Worm (Caenorhabditis elegans) whole organism, L4 larva: Measurements from ENCODE around the gene nlp-55.

Experiments
- F26F4.8 ChIP-seq: fragments of 200-800 bp; sonication (Bioruptor generic); conservative IDR thresholded peaks from 2 replicates; pipeline ENCODE4 v1.3.6; 2022; ENCODE audit warnings: missing genetic modification characterization, missing compliant biosample characterization
- T20F7.1 ChIP-seq: fragments of 200-800 bp; sonication (Bioruptor generic); optimal IDR thresholded peaks from 2 replicates; lab custom pipeline; 2018; ENCODE audit warnings: mild to moderate bottlenecking, missing genetic modification characterization, missing compliant biosample characterization
- T26A8.4 ChIP-seq: fragments of 200-800 bp; sonication (Bioruptor generic); IDR thresholded peaks from 2 replicates; pipeline ENCODE4 v1.3.6; 2022; ENCODE audit warnings: missing genetic modification characterization, missing compliant biosample characterization
- Y48G9A.11 ChIP-seq: fragments of 200-800 bp; sonication (Bioruptor generic); IDR thresholded peaks from 2 replicates; pipeline ENCODE4 v1.3.6; 2022; ENCODE audit warnings: missing genetic modification reagents, missing genetic modification characterization, missing compliant biosample characterization
- Y75B8A.6 ChIP-seq: fragments of 200-800 bp; sonication (Bioruptor generic); IDR thresholded peaks from 2 replicates; pipeline ENCODE4 v1.3.6; 2022; ENCODE audit warnings: missing genetic modification reagents, missing genetic modification characterization, missing compliant biosample characterization
- ZK546.5 ChIP-seq, 2 experiments: sonication (generic microtip); optimal IDR thresholded peaks; 2 replicates each; lab custom pipeline; 2017; ENCODE audit warnings: missing biosample characterization in 2 of 2, missing genetic modification characterization in 2 of 2
- arid-1 ChIP-seq: fragments of 200-800 bp; sonication (Bioruptor generic); conservative IDR thresholded peaks from 2 replicates; pipeline ENCODE4 v1.3.6; 2022; ENCODE audit warnings: missing genetic modification reagents, missing genetic modification characterization, missing compliant biosample characterization
- attf-4 ChIP-seq: sonication (generic microtip); optimal IDR thresholded peaks from 3 replicates; lab custom pipeline; 2017; ENCODE audit warnings: missing biosample characterization, missing genetic modification characterization
- ceh-20 ChIP-seq: fragments of 200-800 bp; sonication (Bioruptor generic); IDR thresholded peaks from 2 replicates; pipeline ENCODE4 v1.3.6; 2022; ENCODE audit warnings: missing genetic modification reagents, missing genetic modification characterization, missing compliant biosample characterization
- ceh-62 ChIP-seq: sonication (generic microtip); optimal IDR thresholded peaks from 2 replicates; lab custom pipeline; 2017; ENCODE audit warnings: missing biosample characterization, missing genetic modification characterization
- ces-1 ChIP-seq: fragments of 150-350 bp; sonication (generic microtip); optimal IDR thresholded peaks from 4 replicates; lab custom pipeline; 2014; ENCODE audit warnings: missing biosample characterization, missing genetic modification reagents, missing genetic modification characterization
- cey-2 ChIP-seq: sonication (generic microtip); optimal IDR thresholded peaks from 3 replicates; lab custom pipeline; 2017; ENCODE audit warnings: missing genetic modification characterization, mild to moderate bottlenecking, missing compliant biosample characterization, antibody characterized with exemption, borderline replicate concordance; ENCODE audit not compliant: insufficient read depth
- daf-16 ChIP-seq, 3 experiments: sonication (generic microtip); optimal IDR thresholded peaks; 2 replicates each; lab custom pipeline; 2016 to 2017; ENCODE audit warnings: missing genetic modification characterization in 3 of 3, missing genetic modification reagents in 3 of 3, mild to moderate bottlenecking in 2 of 3, missing compliant biosample characterization in 2 of 3, missing biosample characterization in 1 of 3, moderate library complexity in 1 of 3
- daf-8 ChIP-seq: fragments of 200-800 bp; sonication (Bioruptor generic); IDR thresholded peaks from 2 replicates; pipeline ENCODE4 v1.3.6; 2022; ENCODE audit warnings: missing genetic modification characterization, missing compliant biosample characterization
- dmd-6 ChIP-seq: fragments of 200-800 bp; sonication (Bioruptor generic); IDR thresholded peaks from 2 replicates; pipeline ENCODE4 v1.3.6; 2022; ENCODE audit warnings: missing genetic modification reagents, missing genetic modification characterization, missing compliant biosample characterization
- dve-1 ChIP-seq: sonication (generic microtip); optimal IDR thresholded peaks from 2 replicates; lab custom pipeline; 2017; ENCODE audit warnings: antibody characterized with exemption, mild to moderate bottlenecking, missing genetic modification characterization, missing compliant biosample characterization; ENCODE audit not compliant: insufficient read depth
- gei-8 ChIP-seq: fragments of 200-800 bp; sonication (Bioruptor generic); optimal IDR thresholded peaks from 2 replicates; lab custom pipeline; 2018; ENCODE audit warnings: mild to moderate bottlenecking, missing genetic modification characterization, missing compliant biosample characterization
- hlh-11 ChIP-seq: fragments of 200-800 bp; sonication (Bioruptor generic); optimal IDR thresholded peaks from 2 replicates; lab custom pipeline; 2018; ENCODE audit warnings: mild to moderate bottlenecking, missing genetic modification characterization, missing compliant biosample characterization
- hmg-1.1 ChIP-seq: fragments of 200-800 bp; sonication (Bioruptor generic); IDR thresholded peaks from 2 replicates; pipeline ENCODE4 v1.3.6; 2022; ENCODE audit warnings: missing genetic modification reagents, missing genetic modification characterization, missing compliant biosample characterization
- jun-1 ChIP-seq: fragments of 150-350 bp; optimal IDR thresholded peaks from 2 replicates; lab custom pipeline; 2014; ENCODE audit warnings: missing biosample characterization, missing genetic modification reagents, missing genetic modification characterization
- lim-7 ChIP-seq: fragments of 200-800 bp; sonication (Bioruptor generic); IDR thresholded peaks from 2 replicates; pipeline ENCODE4 v1.3.6; 2022; ENCODE audit warnings: missing genetic modification characterization, missing compliant biosample characterization
- lin-15B ChIP-seq: fragments of 150-350 bp; sonication (generic microtip); optimal IDR thresholded peaks from 3 replicates; lab custom pipeline; 2014; ENCODE audit warnings: missing biosample characterization, missing genetic modification characterization
- lin-29 ChIP-seq: fragments of 200-800 bp; sonication (Bioruptor generic); IDR thresholded peaks from 2 replicates; pipeline ENCODE4 v1.3.6; 2022; ENCODE audit warnings: missing genetic modification reagents, missing genetic modification characterization, missing compliant biosample characterization
- lsy-2 ChIP-seq, 2 experiments: fragments of 150-350 bp in 1 of 2; sonication (generic microtip) in 1 of 2; optimal IDR thresholded peaks; 2 replicates each; lab custom pipeline; 2014 to 2017; ENCODE audit warnings: missing biosample characterization in 2 of 2, missing genetic modification characterization in 2 of 2
- mep-1 ChIP-seq: fragments of 150-350 bp; sonication (generic microtip); optimal IDR thresholded peaks from 3 replicates; lab custom pipeline; 2014; ENCODE audit warnings: missing biosample characterization, missing genetic modification characterization
- mxl-2 ChIP-seq: fragments of 200-800 bp; sonication (Bioruptor generic); conservative IDR thresholded peaks from 2 replicates; pipeline ENCODE4 v1.3.6; 2022; ENCODE audit warnings: missing genetic modification reagents, missing genetic modification characterization, missing compliant biosample characterization
- nhr-10 ChIP-seq: fragments of 150-350 bp; optimal IDR thresholded peaks from 2 replicates; lab custom pipeline; 2014; ENCODE audit warnings: missing biosample characterization, missing genetic modification characterization
- nhr-111 ChIP-seq: fragments of 200-800 bp; sonication (Bioruptor generic); optimal IDR thresholded peaks from 2 replicates; lab custom pipeline; 2018; ENCODE audit warnings: mild to moderate bottlenecking, missing genetic modification characterization, missing compliant biosample characterization
- nhr-25 ChIP-seq: sonication (generic microtip); optimal IDR thresholded peaks from 2 replicates; lab custom pipeline; 2017; ENCODE audit warnings: missing genetic modification characterization, mild to moderate bottlenecking, missing compliant biosample characterization, antibody characterized with exemption, moderate library complexity, borderline replicate concordance; ENCODE audit not compliant: insufficient read depth
- nhr-48 ChIP-seq: sonication (generic microtip); optimal IDR thresholded peaks from 2 replicates; lab custom pipeline; 2016; ENCODE audit warnings: mild to moderate bottlenecking, missing genetic modification characterization, missing compliant biosample characterization
- nhr-6 ChIP-seq: fragments of 150-350 bp; optimal IDR thresholded peaks from 2 replicates; lab custom pipeline; 2014; ENCODE audit warnings: missing biosample characterization, missing genetic modification characterization
- nhr-77 ChIP-seq: fragments of 150-350 bp; optimal IDR thresholded peaks from 2 replicates; lab custom pipeline; 2014; ENCODE audit warnings: missing biosample characterization, missing genetic modification characterization
- pha-4 ChIP-seq, 2 experiments: fragments of 150-350 bp in 1 of 2; fragments of 200-800 bp in 1 of 2; sonication (Bioruptor generic) in 1 of 2; IDR thresholded peaks in 1 of 2; optimal IDR thresholded peaks in 1 of 2; 2 replicates each; pipeline versions ENCODE4 v1.3.6 to Lab custom; 2014 to 2022; ENCODE audit warnings: missing genetic modification characterization in 2 of 2, missing genetic modification reagents in 2 of 2, missing biosample characterization in 1 of 2, missing compliant biosample characterization in 1 of 2
- pqm-1 ChIP-seq: sonication (generic microtip); optimal IDR thresholded peaks from 2 replicates; lab custom pipeline; 2017; ENCODE audit warnings: missing biosample characterization, missing genetic modification characterization
- rbr-2 ChIP-seq: sonication (generic microtip); optimal IDR thresholded peaks from 2 replicates; lab custom pipeline; 2016; ENCODE audit warnings: missing genotype, missing genetic modification characterization, missing compliant biosample characterization
- saeg-2 ChIP-seq: fragments of 200-800 bp; sonication (Bioruptor generic); IDR thresholded peaks from 2 replicates; pipeline ENCODE4 v1.3.6; 2022; ENCODE audit warnings: missing genetic modification reagents, missing genetic modification characterization, missing compliant biosample characterization
- sdz-12 ChIP-seq: fragments of 200-800 bp; sonication (Bioruptor generic); optimal IDR thresholded peaks from 2 replicates; lab custom pipeline; 2018; ENCODE audit warnings: mild to moderate bottlenecking, missing genetic modification characterization, missing compliant biosample characterization
- set-16 ChIP-seq: fragments of 200-800 bp; sonication (Bioruptor generic); IDR thresholded peaks from 2 replicates; pipeline ENCODE4 v1.3.6; 2022; ENCODE audit warnings: missing genetic modification reagents, missing genetic modification characterization, missing compliant biosample characterization
- snpc-1.2 ChIP-seq: fragments of 200-800 bp; sonication (Bioruptor generic); IDR thresholded peaks from 2 replicates; pipeline ENCODE4 v1.3.6; 2022; ENCODE audit warnings: missing genetic modification reagents, missing genetic modification characterization, missing compliant biosample characterization
- spr-1 ChIP-seq: sonication (generic microtip); optimal IDR thresholded peaks from 2 replicates; lab custom pipeline; 2016; ENCODE audit warnings: mild to moderate bottlenecking, missing genetic modification characterization, missing compliant biosample characterization
- tra-1 ChIP-seq: fragments of 200-800 bp; sonication (Bioruptor generic); IDR thresholded peaks from 2 replicates; pipeline ENCODE4 v1.3.6; 2022; ENCODE audit warnings: missing genetic modification reagents, missing genetic modification characterization, missing compliant biosample characterization
- unc-130 ChIP-seq: sonication (generic microtip); optimal IDR thresholded peaks from 2 replicates; lab custom pipeline; 2016; ENCODE audit warnings: missing genetic modification reagents, missing genetic modification characterization, missing compliant biosample characterization
- ztf-11 ChIP-seq: fragments of 150-350 bp; optimal IDR thresholded peaks from 2 replicates; lab custom pipeline; 2014; ENCODE audit warnings: missing biosample characterization, missing genetic modification characterization

nlp-55 gene

ce11 chrII:8256013-8256412, 39.2 kb downstream of the nlp-55 start, which contains the start of gene F35C11.7:
Gene F35C11.7 (plus strand): TSS chrII:8256313.
- TF ChIP-seq ces-1: no peak
- no peak for TF ChIP-seq ceh-62 (tag; lab: Kevin White, UChicago)
- no peak for TF ChIP-seq hmg-1.1 (GFP tag; lab: Robert Waterston, UW)
- no peak for TF ChIP-seq gei-8 (GFP tag; lab: Kevin White, UChicago)
- no peak for TF ChIP-seq nhr-111 (GFP tag; lab: Kevin White, UChicago)
- TF ChIP-seq ZK546.5 (tag; optimal IDR thresholded peaks at IDR 0.05; lab: Kevin White, UChicago): no peak
- no peak for TF ChIP-seq mxl-2 (GFP tag; lab: Robert Waterston, UW)
- TF ChIP-seq nhr-6: no peak

ce11 chrII:8253160-8253793, 41.9 kb downstream of the nlp-55 start, which contains the start of gene F35C11.5:
Gene F35C11.5 (plus strand): TSS chrII:8253743.
- TF ChIP-seq unc-130 (peak; percentile 46), daf-8 (GFP tag; lab: Robert Waterston, UW) (no peak)

- TF ChIP-seq spr-1 (tag; lab: Kevin White, UChicago) (no peak), daf-16 (GFP tag; optimal IDR thresholded peaks at IDR 0.05; lab: Kevin White, UChicago) (no peak), daf-16 (tag; optimal IDR thresholded peaks at IDR 0.05; lab: Kevin White, UChicago) (peak; percentile 4), dve-1 (tag; lab: Kevin White, UChicago) (peak; percentile 28)
- TF ChIP-seq, all 104 proteins: peak for 2
Measured at ce11 chrII:8249710-8250109, 45.5 kb downstream of the nlp-55 start.

- TF ChIP-seq ceh-20 (GFP tag; lab: Robert Waterston, UW) (no peak), nhr-10 (no peak), Y75B8A.6 (GFP tag; lab: Robert Waterston, UW) (no peak), lin-15B (tag; lab: Kevin White, UChicago) (no peak), set-16 (GFP tag; lab: Robert Waterston, UW) (no peak), lim-7 (no peak), dmd-6 (GFP tag; lab: Robert Waterston, UW) (peak; percentile 89), Y48G9A.11 (GFP tag; lab: Robert Waterston, UW) (no peak), saeg-2 (no peak), ztf-11 (no peak), nhr-25 (no peak), attf-4 (no peak), hlh-11 (peak; percentile 80), nhr-77 (tag; lab: Kevin White, UChicago) (no peak), rbr-2 (tag; lab: Kevin White, UChicago) (no peak), ceh-62 (tag; lab: Kevin White, UChicago) (no peak), arid-1 (GFP tag; lab: Robert Waterston, UW) (no peak), daf-8 (GFP tag; lab: Robert Waterston, UW) (no peak), cey-2 (no peak), F26F4.8 (no peak), lin-29 (GFP tag; lab: Robert Waterston, UW) (no peak), snpc-1.2 (GFP tag; lab: Robert Waterston, UW) (no peak), T20F7.1 (GFP tag; lab: Kevin White, UChicago) (peak; percentile 16), daf-16 (GFP tag; optimal IDR thresholded peaks at IDR 0.05; lab: Kevin White, UChicago) (peak in 1 of 2 experiments; percentile 63), daf-16 (tag; optimal IDR thresholded peaks at IDR 0.05; lab: Kevin White, UChicago) (peak; percentile 85), sdz-12 (GFP tag; lab: Kevin White, UChicago) (no peak), pqm-1 (tag; lab: Kevin White, UChicago) (peak; percentile 64), lsy-2 (tag; optimal IDR thresholded peaks at IDR 0.05; lab: Kevin White, UChicago) (no peak), jun-1 (no peak), T26A8.4 (no peak), tra-1 (GFP tag; lab: Robert Waterston, UW) (0 out of 2 replicates have a peak, but pooled peaks have one; percentile 38), mep-1 (no peak), nhr-48 (tag; lab: Kevin White, UChicago) (peak; percentile 31), pha-4 (GFP tag; IDR thresholded peaks at IDR 0.05; lab: Robert Waterston, UW) (no peak), pha-4 (tag; optimal IDR thresholded peaks at IDR 0.05; lab: Kevin White, UChicago) (peak; percentile 25)
Measured at ce11 chrII:8248745-8249144, 46.5 kb downstream of the nlp-55 start, which contains the start of the genes F35C11.2 and F35C11.4. Gene F35C11.2 (minus strand): TSS chrII:8248834. Gene F35C11.4 (plus strand): TSS chrII:8249004.
